Worm (Caenorhabditis elegans): ENCODE data around the gene F38A1.15.

DNA sequence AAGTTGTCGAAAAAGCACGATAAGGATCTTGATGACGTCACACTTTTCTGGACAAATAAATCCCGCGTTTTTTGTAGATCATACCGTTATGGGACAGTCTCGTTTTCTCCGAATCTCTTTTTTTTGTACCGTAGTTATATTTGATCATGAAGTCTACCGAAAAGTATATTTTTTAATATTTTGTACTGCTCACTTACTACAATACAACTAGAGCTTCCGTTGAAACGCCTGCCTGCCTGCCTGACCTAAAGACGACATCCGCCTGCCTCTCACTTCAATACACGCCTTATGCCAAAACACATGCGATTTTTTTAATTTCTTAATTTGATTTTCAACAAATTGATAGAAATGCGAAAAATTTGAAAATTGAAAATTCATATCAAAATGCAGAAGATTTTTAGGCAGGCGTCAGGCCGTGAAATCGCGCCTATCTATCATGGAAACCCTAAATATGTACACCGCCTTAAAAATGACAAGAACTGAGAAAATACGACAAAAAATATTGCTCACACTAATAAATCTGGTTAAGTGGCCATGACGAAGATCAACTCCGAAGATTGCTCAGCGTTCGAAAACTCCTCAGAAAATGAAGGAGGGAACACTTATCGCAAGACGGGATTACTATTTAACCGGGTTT, 17.5 kb downstream of the F38A1.15 start, which contains the start of gene W09G12.8:
- TF ChIP-seq lin-11 (tag; optimal IDR thresholded peaks at IDR 0.05) (no peak), lim-6 (tag; optimal IDR thresholded peaks at IDR 0.05) (no peak), T23F11.4 (GFP tag; optimal IDR thresholded peaks at IDR 0.05) (no peak)
